Worm (Caenorhabditis elegans) whole organism, L3 larva: Measurements from ENCODE around the gene srz-15.

Experiments
- R02D3.7 ChIP-seq: fragments of 150-350 bp; optimal IDR thresholded peaks from 2 replicates; lab custom pipeline; 2014; ENCODE audit warnings: missing biosample characterization, missing genetic modification characterization
- ZK546.5 ChIP-seq: sonication (generic microtip); optimal IDR thresholded peaks from 2 replicates; lab custom pipeline; 2017; ENCODE audit warnings: missing biosample characterization, missing genetic modification characterization
- aly-2 ChIP-seq: fragments of 150-350 bp; optimal IDR thresholded peaks from 2 replicates; lab custom pipeline; 2014; ENCODE audit warnings: missing biosample characterization, missing genetic modification characterization
- ama-1 ChIP-seq: fragments of 150-350 bp; optimal IDR thresholded peaks from 2 replicates; lab custom pipeline; 2018
- ceh-28 ChIP-seq: fragments of 150-350 bp; optimal IDR thresholded peaks from 2 replicates; lab custom pipeline; 2014; ENCODE audit warnings: missing biosample characterization, missing genetic modification reagents, missing genetic modification characterization
- elt-2 ChIP-seq: sonication (generic microtip); optimal IDR thresholded peaks from 2 replicates; lab custom pipeline; 2016; ENCODE audit warnings: missing genetic modification reagents, mild to moderate bottlenecking, missing genetic modification characterization, missing compliant biosample characterization
- fkh-10 ChIP-seq: sonication (generic microtip); optimal IDR thresholded peaks from 2 replicates; lab custom pipeline; 2017; ENCODE audit warnings: missing biosample characterization, missing genetic modification reagents, missing genetic modification characterization
- fkh-2 ChIP-seq: fragments of 150-350 bp; optimal IDR thresholded peaks from 2 replicates; lab custom pipeline; 2014; ENCODE audit warnings: missing biosample characterization, missing genetic modification reagents, missing genetic modification characterization
- hmg-11 ChIP-seq: sonication (generic microtip); optimal IDR thresholded peaks from 2 replicates; lab custom pipeline; 2016; ENCODE audit warnings: missing genetic modification characterization, missing compliant biosample characterization
- jun-1 ChIP-seq: fragments of 150-350 bp; optimal IDR thresholded peaks from 2 replicates; lab custom pipeline; 2014; ENCODE audit warnings: missing biosample characterization, missing genetic modification reagents, missing genetic modification characterization
- mdl-1 ChIP-seq: fragments of 150-350 bp; optimal IDR thresholded peaks from 2 replicates; lab custom pipeline; 2014; ENCODE audit warnings: missing biosample characterization, missing genetic modification characterization
- mml-1 ChIP-seq: fragments of 150-350 bp; sonication (generic microtip); optimal IDR thresholded peaks from 3 replicates; lab custom pipeline; 2014; ENCODE audit warnings: missing biosample characterization, missing genetic modification characterization
- nfya-1 ChIP-seq: sonication (generic microtip); optimal IDR thresholded peaks from 2 replicates; lab custom pipeline; 2017; ENCODE audit warnings: missing genetic modification characterization, mild to moderate bottlenecking, missing compliant biosample characterization, antibody characterized with exemption, moderate library complexity; ENCODE audit not compliant: insufficient read depth
- nhr-11 ChIP-seq: fragments of 150-350 bp; optimal IDR thresholded peaks from 2 replicates; lab custom pipeline; 2014; ENCODE audit warnings: missing biosample characterization, missing genetic modification characterization
- nhr-12 ChIP-seq: fragments of 150-350 bp; optimal IDR thresholded peaks from 2 replicates; lab custom pipeline; 2014; ENCODE audit warnings: missing biosample characterization, missing genetic modification characterization
- nhr-23 ChIP-seq: fragments of 150-350 bp; optimal IDR thresholded peaks from 2 replicates; lab custom pipeline; 2014; ENCODE audit warnings: missing biosample characterization, missing genetic modification reagents, missing genetic modification characterization
- nhr-237 ChIP-seq: fragments of 150-350 bp; optimal IDR thresholded peaks from 2 replicates; lab custom pipeline; 2014; ENCODE audit warnings: missing biosample characterization, missing genetic modification characterization
- nhr-28 ChIP-seq: fragments of 150-350 bp; optimal IDR thresholded peaks from 2 replicates; lab custom pipeline; 2014; ENCODE audit warnings: missing biosample characterization, missing genetic modification characterization
- nhr-76 ChIP-seq: fragments of 150-350 bp; sonication (generic microtip); optimal IDR thresholded peaks from 5 replicates; lab custom pipeline; 2014; ENCODE audit warnings: missing biosample characterization, missing genetic modification characterization
- pha-4 ChIP-seq: fragments of 150-350 bp; optimal IDR thresholded peaks from 2 replicates; lab custom pipeline; 2014; ENCODE audit warnings: missing biosample characterization, missing genetic modification reagents, missing genetic modification characterization
- pqm-1 ChIP-seq: fragments of 150-350 bp; optimal IDR thresholded peaks from 2 replicates; lab custom pipeline; 2017; ENCODE audit warnings: missing biosample characterization, missing genetic modification characterization, inconsistent platforms
- sea-2 ChIP-seq: fragments of 150-350 bp; sonication (generic microtip); optimal IDR thresholded peaks from 4 replicates; lab custom pipeline; 2014; ENCODE audit warnings: missing biosample characterization, missing genetic modification reagents, missing genetic modification characterization
- skn-1 ChIP-seq: fragments of 150-350 bp; optimal IDR thresholded peaks from 2 replicates; lab custom pipeline; 2014; ENCODE audit warnings: missing biosample characterization, missing genetic modification characterization
- snpc-4 ChIP-seq: fragments of 150-350 bp; optimal IDR thresholded peaks from 2 replicates; lab custom pipeline; 2014; ENCODE audit warnings: missing biosample characterization, missing genetic modification characterization
- tbx-2 ChIP-seq: sonication (generic microtip); optimal IDR thresholded peaks from 2 replicates; lab custom pipeline; 2016; ENCODE audit warnings: mild to moderate bottlenecking, missing genetic modification characterization, missing compliant biosample characterization
- unc-39 ChIP-seq: sonication (generic microtip); optimal IDR thresholded peaks from 4 replicates; lab custom pipeline; 2017; ENCODE audit warnings: missing biosample characterization, missing genetic modification characterization
- unc-62 ChIP-seq: fragments of 150-350 bp; sonication (generic microtip); optimal IDR thresholded peaks from 4 replicates; lab custom pipeline; 2014; ENCODE audit warnings: missing biosample characterization, missing genetic modification reagents, missing genetic modification characterization
- ztf-4 ChIP-seq: fragments of 150-350 bp; optimal IDR thresholded peaks from 2 replicates; lab custom pipeline; 2014; ENCODE audit warnings: missing biosample characterization, missing genetic modification characterization

Gene srz-15

ce11 chrIV:12900267-12900666, 15.3 kb upstream of the srz-15 start, which contains the start of gene K08D8.10:
Gene K08D8.10, plus strand, starts transcription at chrIV:12900567.
- TF ChIP-seq fkh-2 (no peak), nhr-11 (tag; lab: Kevin White, UChicago) (no peak)

- TF ChIP-seq unc-39 (no peak), pqm-1 (tag; lab: Kevin White, UChicago) (peak; percentile 51), nhr-11 (tag; lab: Kevin White, UChicago) (no peak), snpc-4 (tag; lab: Kevin White, UChicago) (no peak), jun-1 (peak; percentile 50), nhr-28 (tag; lab: Kevin White, UChicago) (no peak), elt-2 (tag; lab: Kevin White, UChicago) (peak; percentile 86), ZK546.5 (no peak)
These were observed 14.0 kb upstream of the srz-15 start for ce11 chrIV:12901602-12902001.

ce11 chrIV:12902430-12903110, 13.0 kb upstream of the srz-15 start, which contains the start of gene K08D8.2:
Gene K08D8.2, plus strand, starts transcription at chrIV:12903060.
- TF ChIP-seq nhr-237 (tag; lab: Kevin White, UChicago), result no peak
- TF ChIP-seq elt-2 (tag; lab: Kevin White, UChicago), result peak; percentile 61
- TF ChIP-seq, all 47 proteins: peak for 1

ce11 chrIV:12903687-12904086, 11.9 kb upstream of the srz-15 start:
- TF ChIP-seq R02D3.7 (no peak), elt-2 (tag; lab: Kevin White, UChicago) (peak; percentile 64)
- TF ChIP-seq, all 47 proteins: peak for 1

ce11 chrIV:12906529-12906928, 9.1 kb upstream of the srz-15 start, which contains the start of gene K08D8.3:
Gene K08D8.3, minus strand, starts transcription at chrIV:12906659.
- TF ChIP-seq aly-2, result no peak
- TF ChIP-seq fkh-10 (GFP tag; lab: Kevin White, UChicago), result no peak
- TF ChIP-seq ztf-4 (tag; lab: Kevin White, UChicago), result no peak
- TF ChIP-seq pqm-1 (tag; lab: Kevin White, UChicago), result peak; percentile 82
- TF ChIP-seq elt-2 (tag; lab: Kevin White, UChicago), result peak; percentile 80
- TF ChIP-seq hmg-11 (tag; lab: Kevin White, UChicago), result no peak
- TF ChIP-seq skn-1 (tag; lab: Kevin White, UChicago), result peak; percentile 69
- TF ChIP-seq pha-4 (tag; lab: Kevin White, UChicago), result no peak

- TF ChIP-seq pqm-1 (tag; lab: Kevin White, UChicago), result peak; percentile 73
- TF ChIP-seq nhr-76 (tag; lab: Kevin White, UChicago), result no peak
- TF ChIP-seq elt-2 (tag; lab: Kevin White, UChicago), result peak; percentile 78
- no peak for TF ChIP-seq ZK546.5
These were observed 5.7 kb upstream of the srz-15 start, which contains the start of gene K08D8.4 for ce11 chrIV:12909871-12910270. Gene K08D8.4, minus strand, starts transcription at chrIV:12909998.

- no peak for TF ChIP-seq nfya-1 (tag; lab: Kevin White, UChicago)
- no peak for TF ChIP-seq fkh-2
- TF ChIP-seq pqm-1 (tag; lab: Kevin White, UChicago), result peak; percentile 51
- peak; percentile 72 for TF ChIP-seq elt-2 (tag; lab: Kevin White, UChicago)
These were observed 3.6 kb upstream of the srz-15 start, which contains the start of gene K08D8.5 for ce11 chrIV:12911990-12912389. Gene K08D8.5, minus strand, starts transcription at chrIV:12912129.

ce11 chrIV:12914532-12915019, 1.0 kb upstream of the srz-15 start, which contains the start of gene irg-6:
Gene irg-6, minus strand, starts transcription at chrIV:12914969.
- TF ChIP-seq nhr-12 (tag; lab: Kevin White, UChicago) (no peak), unc-62 (no peak)
- TF ChIP-seq, all 47 proteins: peak for 0

- no peak for TF ChIP-seq ceh-28 (tag; lab: Kevin White, UChicago)
- TF ChIP-seq pqm-1 (tag; lab: Kevin White, UChicago), result no peak
- TF ChIP-seq sea-2 (GFP tag; lab: Kevin White, UChicago), result no peak
- TF ChIP-seq ama-1 (lab: Kevin White, UChicago), result no peak
- no peak for TF ChIP-seq nhr-23 (tag; lab: Kevin White, UChicago)
- no peak for TF ChIP-seq fkh-2
- no peak for TF ChIP-seq nhr-12 (tag; lab: Kevin White, UChicago)
- TF ChIP-seq tbx-2 (tag; lab: Kevin White, UChicago), result no peak
- no peak for TF ChIP-seq mml-1
- no peak for TF ChIP-seq mdl-1 (tag; lab: Kevin White, UChicago)
These were observed 2.7 kb downstream of the srz-15 start, which contains the start of gene C32H11.3 for ce11 chrIV:12918256-12918655. Gene C32H11.3, plus strand, starts transcription at chrIV:12918556.
